1 fruit fly cellular context compared by ENCODE assay signal in the genomic region with DNA sequence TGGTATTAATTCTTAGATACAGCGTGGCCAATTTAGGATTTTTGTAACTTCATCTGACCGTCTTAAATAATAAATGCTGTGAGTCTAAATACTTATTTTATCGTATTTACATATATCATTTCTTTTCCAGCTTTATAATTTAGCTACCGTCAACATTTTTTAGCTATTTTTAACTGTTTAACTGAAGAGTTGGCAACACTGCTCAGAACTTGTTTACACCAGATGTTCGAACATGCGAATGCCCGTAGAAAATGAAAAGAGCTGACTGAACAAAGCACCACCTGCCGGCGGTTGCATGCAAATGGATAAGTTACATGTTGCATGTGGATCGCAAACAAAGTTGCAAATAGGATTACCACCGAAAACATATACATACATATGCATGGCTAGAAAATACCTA.
TF ChIP-seq lines count a peak whose summit lies in the region.

No protein-coding gene starts in this region.

TF ChIP-seq in whole organism, embryonic, 481 proteins besides CTCF, POLR2A, EP300 and RAD21 (continued from another document and continues in another):
- TF ChIP-seq CG4854 (GFP tag; optimal IDR thresholded peaks at IDR 0.05; lab: Kevin White, UChicago) (no peak), CG2202 (tag; optimal IDR thresholded peaks at IDR 0.05; lab: Kevin White, UChicago) (no peak), Dbx (GFP tag; IDR thresholded peaks at IDR 0.05; lab: Robert Waterston, UW) (no peak), CG10321 (GFP tag; IDR thresholded peaks at IDR 0.05; lab: Robert Waterston, UW) (no peak), CG17361 (GFP tag; IDR thresholded peaks at IDR 0.05; lab: Robert Waterston, UW) (peak; percentile 25; the same call in 1 of the 3 replicates), PHDP (tag; optimal IDR thresholded peaks at IDR 0.05; lab: Kevin White, UChicago) (no peak), da (GFP tag; optimal IDR thresholded peaks at IDR 0.05; lab: Kevin White, UChicago) (no peak), twi (tag; optimal IDR thresholded peaks at IDR 0.05; lab: Kevin White, UChicago) (peak; percentile 64), pfk (GFP tag; optimal IDR thresholded peaks at IDR 0.05; lab: Kevin White, UChicago) (no peak), slp2 (GFP tag; optimal IDR thresholded peaks at IDR 0.05; lab: Kevin White, UChicago) (no peak), CG15011 (GFP tag; optimal IDR thresholded peaks at IDR 0.05; lab: Kevin White, UChicago) (no peak), Mad (GFP tag; optimal IDR thresholded peaks at IDR 0.05; lab: Kevin White, UChicago) (no peak), CG31365 (tag; optimal IDR thresholded peaks at IDR 0.05; lab: Kevin White, UChicago) (no peak), CG2116 (GFP tag; optimal IDR thresholded peaks at IDR 0.05; lab: Kevin White, UChicago) (no peak), zen2 (GFP tag; IDR thresholded peaks at IDR 0.05; lab: Robert Waterston, UW; ENCODE audit: partially characterized antibody) (no peak), sqz (GFP tag; optimal IDR thresholded peaks at IDR 0.05; lab: Kevin White, UChicago) (no peak), sob (GFP tag; IDR thresholded peaks at IDR 0.05; lab: Robert Waterston, UW) (0 out of 2 replicates have a peak, but pooled peaks have one; percentile 9), CkIIα-i1 (GFP tag; IDR thresholded peaks at IDR 0.05; lab: Robert Waterston, UW) (no peak), CG17385 (GFP tag; optimal IDR thresholded peaks at IDR 0.05; lab: Kevin White, UChicago) (peak; percentile 6), org-1 (GFP tag; optimal IDR thresholded peaks at IDR 0.05; lab: Kevin White, UChicago) (no peak), Nf-YA (GFP tag; IDR thresholded peaks at IDR 0.05; lab: Robert Waterston, UW) (no peak), CG3407 (GFP tag; optimal IDR thresholded peaks at IDR 0.05; lab: Kevin White, UChicago) (no peak), CG3995 (GFP tag; optimal IDR thresholded peaks at IDR 0.05; lab: Kevin White, UChicago) (no peak), CG43689 (GFP tag; IDR thresholded peaks at IDR 0.05; lab: Robert Waterston, UW) (no peak), sim (GFP tag; IDR thresholded peaks at IDR 0.05; lab: Robert Waterston, UW) (no peak), CG12104 (GFP tag; optimal IDR thresholded peaks at IDR 0.05; lab: Kevin White, UChicago) (no peak), Doc3 (GFP tag; IDR thresholded peaks at IDR 0.05; lab: Robert Waterston, UW; ENCODE audit: partially characterized antibody) (no peak), fd102C (GFP tag; optimal IDR thresholded peaks at IDR 0.05; lab: Kevin White, UChicago) (no peak), bcd (GFP tag; optimal IDR thresholded peaks at IDR 0.05; lab: Kevin White, UChicago) (no peak), lbe (GFP tag; optimal IDR thresholded peaks at IDR 0.05; lab: Kevin White, UChicago) (no peak), usp (GFP tag; optimal IDR thresholded peaks at IDR 0.05; lab: Kevin White, UChicago) (no peak), ap (GFP tag; IDR thresholded peaks at IDR 0.05; lab: Robert Waterston, UW) (no peak), H15 (GFP tag; IDR thresholded peaks at IDR 0.05; lab: Robert Waterston, UW) (no peak), CG11398 (GFP tag; optimal IDR thresholded peaks at IDR 0.05; lab: Kevin White, UChicago) (no peak), croc (GFP tag; conservative IDR thresholded peaks at IDR 0.05; lab: Robert Waterston, UW) (no peak), sd (tag; optimal IDR thresholded peaks at IDR 0.05; lab: Kevin White, UChicago) (no peak), CG6854 (GFP tag; optimal IDR thresholded peaks at IDR 0.05; lab: Kevin White, UChicago) (no peak), pum (GFP tag; optimal IDR thresholded peaks at IDR 0.05; lab: Kevin White, UChicago) (no peak), gsb-n (tag; optimal IDR thresholded peaks at IDR 0.05; lab: Kevin White, UChicago) (no peak), CG14441 (GFP tag; IDR thresholded peaks at IDR 0.05; lab: Robert Waterston, UW) (no peak), Antp (GFP tag; optimal IDR thresholded peaks at IDR 0.05; lab: Kevin White, UChicago) (no peak), Oaz (GFP tag; IDR thresholded peaks at IDR 0.05; lab: Robert Waterston, UW) (no peak), danr (GFP tag; IDR thresholded peaks at IDR 0.05; lab: Robert Waterston, UW) (no peak), sens-2 (GFP tag; IDR thresholded peaks at IDR 0.05; lab: Robert Waterston, UW) (no peak), phol (tag; optimal IDR thresholded peaks at IDR 0.05; lab: Kevin White, UChicago) (no peak), hth (optimal IDR thresholded peaks at IDR 0.05; lab: Kevin White, UChicago) (no peak), eve (GFP tag; optimal IDR thresholded peaks at IDR 0.05; lab: Kevin White, UChicago) (peak in 1 of 2 experiments; percentile 65), mam (GFP tag; optimal IDR thresholded peaks at IDR 0.05; lab: Kevin White, UChicago) (no peak), CG6689 (GFP tag; IDR thresholded peaks at IDR 0.05; lab: Robert Waterston, UW) (0 out of 2 replicates have a peak, but pooled peaks have one; percentile 19), CG16815 (GFP tag; optimal IDR thresholded peaks at IDR 0.05; lab: Kevin White, UChicago) (no peak), corto (GFP tag; optimal IDR thresholded peaks at IDR 0.05; lab: Kevin White, UChicago) (no peak), gfzf (GFP tag; optimal IDR thresholded peaks at IDR 0.05; lab: Kevin White, UChicago) (no peak), HHEX (GFP tag; optimal IDR thresholded peaks at IDR 0.05; lab: Kevin White, UChicago) (no peak), aop (GFP tag; IDR thresholded peaks at IDR 0.05; lab: Robert Waterston, UW) (no peak), CG8478 (optimal IDR thresholded peaks at IDR 0.05; lab: Kevin White, UChicago) (no peak), tna (GFP tag; IDR thresholded peaks at IDR 0.05; lab: Robert Waterston, UW; ENCODE audit: partially characterized antibody) (no peak), z (GFP tag; IDR thresholded peaks at IDR 0.05; lab: Robert Waterston, UW) (no peak), Dp (GFP tag; optimal IDR thresholded peaks at IDR 0.05; lab: Kevin White, UChicago) (no peak), CG32767 (GFP tag; IDR thresholded peaks at IDR 0.05; lab: Robert Waterston, UW) (no peak), nmo (GFP tag; optimal IDR thresholded peaks at IDR 0.05; lab: Kevin White, UChicago) (peak; percentile 14), CG11247 (GFP tag; IDR thresholded peaks at IDR 0.05; lab: Robert Waterston, UW) (no peak), CG11085 (GFP tag; IDR thresholded peaks at IDR 0.05; lab: Robert Waterston, UW) (no peak), CG7556 (GFP tag; optimal IDR thresholded peaks at IDR 0.05; lab: Kevin White, UChicago) (peak; percentile 4), CG7271 (tag; optimal IDR thresholded peaks at IDR 0.05; lab: Kevin White, UChicago) (no peak), CG18476 (GFP tag; optimal IDR thresholded peaks at IDR 0.05; lab: Kevin White, UChicago) (no peak), H2.0 (GFP tag; IDR thresholded peaks at IDR 0.05; lab: Robert Waterston, UW) (no peak), p53 (GFP tag; optimal IDR thresholded peaks at IDR 0.05; lab: Kevin White, UChicago) (no peak), CG2120 (GFP tag; optimal IDR thresholded peaks at IDR 0.05; lab: Kevin White, UChicago) (peak; percentile 23), sc (optimal IDR thresholded peaks at IDR 0.05; lab: Kevin White, UChicago) (no peak), sc (GFP tag; optimal IDR thresholded peaks at IDR 0.05; lab: Kevin White, UChicago) (no peak), CG11456 (GFP tag; IDR thresholded peaks at IDR 0.05; lab: Robert Waterston, UW) (peak; percentile 53; the same call in 1 of the 3 replicates), CG7839 (tag; optimal IDR thresholded peaks at IDR 0.05; lab: Kevin White, UChicago) (peak; percentile 35), CG15696 (tag; optimal IDR thresholded peaks at IDR 0.05; lab: Kevin White, UChicago) (no peak), CG17612 (GFP tag; IDR thresholded peaks at IDR 0.05; lab: Robert Waterston, UW) (no peak), vfl (GFP tag; optimal IDR thresholded peaks at IDR 0.05; lab: Kevin White, UChicago) (no peak), CG9876 (GFP tag; optimal IDR thresholded peaks at IDR 0.05; lab: Kevin White, UChicago) (no peak), CG30020 (tag; optimal IDR thresholded peaks at IDR 0.05; lab: Kevin White, UChicago) (no peak), tio (GFP tag; optimal IDR thresholded peaks at IDR 0.05; lab: Kevin White, UChicago) (no peak), Fer2 (tag; optimal IDR thresholded peaks at IDR 0.05; lab: Kevin White, UChicago) (no peak), CG4820 (GFP tag; optimal IDR thresholded peaks at IDR 0.05; lab: Kevin White, UChicago) (no peak), D (optimal IDR thresholded peaks at IDR 0.05; lab: Kevin White, UChicago) (no peak), D (GFP tag; optimal IDR thresholded peaks at IDR 0.05; lab: Kevin White, UChicago) (no peak), Hr39 (optimal IDR thresholded peaks at IDR 0.05; lab: Kevin White, UChicago) (no peak), CG17829 (tag; optimal IDR thresholded peaks at IDR 0.05; lab: Kevin White, UChicago) (peak; percentile 30), CG14050 (GFP tag; IDR thresholded peaks at IDR 0.05; lab: Robert Waterston, UW) (no peak), NC2β (GFP tag; optimal IDR thresholded peaks at IDR 0.05; lab: Kevin White, UChicago) (no peak), Ravus (GFP tag; IDR thresholded peaks at IDR 0.05; lab: Robert Waterston, UW) (no peak), dpn (GFP tag; optimal IDR thresholded peaks at IDR 0.05; lab: Kevin White, UChicago) (no peak), Bdp1 (GFP tag; optimal IDR thresholded peaks at IDR 0.05; lab: Kevin White, UChicago) (no peak), ranshi (GFP tag; IDR thresholded peaks at IDR 0.05; lab: Robert Waterston, UW) (no peak), YL-1 (GFP tag; optimal IDR thresholded peaks at IDR 0.05; lab: Kevin White, UChicago) (no peak), CG15269 (tag; optimal IDR thresholded peaks at IDR 0.05; lab: Kevin White, UChicago) (no peak), CG16813 (GFP tag; IDR thresholded peaks at IDR 0.05; lab: Robert Waterston, UW; ENCODE audit: partially characterized antibody) (no peak), unpg (GFP tag; optimal IDR thresholded peaks at IDR 0.05; lab: Kevin White, UChicago) (peak; percentile 17), Hmx (GFP tag; optimal IDR thresholded peaks at IDR 0.05; lab: Kevin White, UChicago) (no peak), bigmax (GFP tag; optimal IDR thresholded peaks at IDR 0.05; lab: Kevin White, UChicago) (no peak), CG4360 (GFP tag; IDR thresholded peaks at IDR 0.05; lab: Robert Waterston, UW) (no peak), CHES-1-like (GFP tag; optimal IDR thresholded peaks at IDR 0.05; lab: Kevin White, UChicago) (no peak), Hr3 (GFP tag; optimal IDR thresholded peaks at IDR 0.05; lab: Kevin White, UChicago) (peak; percentile 16), lilli (GFP tag; optimal IDR thresholded peaks at IDR 0.05; lab: Kevin White, UChicago) (peak; percentile 25), ssp (GFP tag; IDR thresholded peaks at IDR 0.05; lab: Robert Waterston, UW) (no peak), CG34422 (GFP tag; IDR thresholded peaks at IDR 0.05; lab: Robert Waterston, UW) (no peak; the same call in 2 of the 3 replicates), Kr (GFP tag; optimal IDR thresholded peaks at IDR 0.05; lab: Kevin White, UChicago) (no peak), CG4730 (GFP tag; IDR thresholded peaks at IDR 0.05; lab: Robert Waterston, UW) (no peak), repo (GFP tag; optimal IDR thresholded peaks at IDR 0.05; lab: Kevin White, UChicago) (no peak), nerfin-2 (GFP tag; IDR thresholded peaks at IDR 0.05; lab: Robert Waterston, UW; ENCODE audit: partially characterized antibody) (no peak), Bteb2 (GFP tag; optimal IDR thresholded peaks at IDR 0.05; lab: Kevin White, UChicago) (no peak), Xbp1 (GFP tag; optimal IDR thresholded peaks at IDR 0.05; lab: Kevin White, UChicago) (peak; percentile 29), abd-A (tag; optimal IDR thresholded peaks at IDR 0.05; lab: Kevin White, UChicago) (no peak), chif (GFP tag; optimal IDR thresholded peaks at IDR 0.05; lab: Kevin White, UChicago) (no peak), bowl (GFP tag; IDR thresholded peaks at IDR 0.05; lab: Robert Waterston, UW) (no peak), inv (GFP tag; IDR thresholded peaks at IDR 0.05; lab: Robert Waterston, UW; ENCODE audit: partially characterized antibody) (no peak), CG2889 (GFP tag; IDR thresholded peaks at IDR 0.05; lab: Robert Waterston, UW) (no peak), Atf-2 (GFP tag; optimal IDR thresholded peaks at IDR 0.05; lab: Kevin White, UChicago) (no peak), CG13894 (tag; optimal IDR thresholded peaks at IDR 0.05; lab: Kevin White, UChicago) (no peak), D19A (tag; optimal IDR thresholded peaks at IDR 0.05; lab: Kevin White, UChicago) (peak; percentile 20), slou (GFP tag; optimal IDR thresholded peaks at IDR 0.05; lab: Kevin White, UChicago) (no peak), CG31224 (GFP tag; IDR thresholded peaks at IDR 0.05; lab: Robert Waterston, UW) (no peak), fd3F (GFP tag; optimal IDR thresholded peaks at IDR 0.05; lab: Kevin White, UChicago) (no peak), ci (GFP tag; IDR thresholded peaks at IDR 0.05; lab: Robert Waterston, UW) (0 out of 3 replicates have a peak, but pooled peaks have one; percentile 51), sr (GFP tag; IDR thresholded peaks at IDR 0.05; lab: Robert Waterston, UW) (no peak), lab (GFP tag; optimal IDR thresholded peaks at IDR 0.05; lab: Kevin White, UChicago) (no peak), CG7357 (GFP tag; IDR thresholded peaks at IDR 0.05; lab: Robert Waterston, UW) (no peak), CG34376 (GFP tag; optimal IDR thresholded peaks at IDR 0.05; lab: Kevin White, UChicago) (no peak), Mrtf (GFP tag; IDR thresholded peaks at IDR 0.05; lab: Robert Waterston, UW) (no peak), zfh2 (GFP tag; optimal IDR thresholded peaks at IDR 0.05; lab: Kevin White, UChicago) (no peak), Dref (GFP tag; IDR thresholded peaks at IDR 0.05; lab: Robert Waterston, UW) (no peak), D19B (GFP tag; optimal IDR thresholded peaks at IDR 0.05; lab: Kevin White, UChicago) (no peak), CG4404 (GFP tag; IDR thresholded peaks at IDR 0.05; lab: Robert Waterston, UW) (no peak), CG17359 (tag; optimal IDR thresholded peaks at IDR 0.05; lab: Kevin White, UChicago) (no peak), CG10267 (tag; optimal IDR thresholded peaks at IDR 0.05; lab: Kevin White, UChicago) (no peak), CG8290 (GFP tag; optimal IDR thresholded peaks at IDR 0.05; lab: Kevin White, UChicago) (no peak), CG8290 (tag; optimal IDR thresholded peaks at IDR 0.05; lab: Kevin White, UChicago) (peak in 1 of 2 experiments; percentile 53), ac (GFP tag; optimal IDR thresholded peaks at IDR 0.05; lab: Kevin White, UChicago) (no peak), Oli (tag; optimal IDR thresholded peaks at IDR 0.05; lab: Kevin White, UChicago) (no peak)
